Worm (Caenorhabditis elegans) whole organism, late embryonic: ENCODE measurements around the gene nlp-69.

Experiments
- C38D4.7 ChIP-seq: fragments of 200-800 bp; sonication (Bioruptor generic); optimal IDR thresholded peaks from 2 replicates; lab custom pipeline; 2018; ENCODE audit warnings: mild to moderate bottlenecking, missing genetic modification characterization, moderate library complexity, missing compliant biosample characterization
- K09A11.1 ChIP-seq: sonication (generic microtip); optimal IDR thresholded peaks from 2 replicates; lab custom pipeline; 2017; ENCODE audit warnings: antibody characterized with exemption, mild to moderate bottlenecking, missing genetic modification characterization, missing compliant biosample characterization; ENCODE audit not compliant: insufficient read depth
- Y22D7AL.16 ChIP-seq: sonication (generic microtip); optimal IDR thresholded peaks from 2 replicates; lab custom pipeline; 2016; ENCODE audit warnings: missing genetic modification characterization, missing compliant biosample characterization
- ahr-1 ChIP-seq: sonication (generic microtip); optimal IDR thresholded peaks from 2 replicates; lab custom pipeline; 2016; ENCODE audit warnings: missing genetic modification characterization, missing compliant biosample characterization
- ama-1 ChIP-seq: fragments of 150-350 bp; optimal IDR thresholded peaks from 2 replicates; lab custom pipeline; 2014
- ceh-19 ChIP-seq: fragments of 200-800 bp; sonication (Bioruptor generic); optimal IDR thresholded peaks from 2 replicates; lab custom pipeline; 2018; ENCODE audit warnings: mild to moderate bottlenecking, missing genetic modification characterization, missing compliant biosample characterization
- ceh-2 ChIP-seq: sonication (generic microtip); optimal IDR thresholded peaks from 2 replicates; lab custom pipeline; 2016; ENCODE audit warnings: missing genotype, missing genetic modification characterization, missing compliant biosample characterization
- ceh-22 ChIP-seq: sonication (generic microtip); optimal IDR thresholded peaks from 2 replicates; lab custom pipeline; 2017; ENCODE audit warnings: missing biosample characterization, missing genetic modification characterization
- ceh-24 ChIP-seq: sonication (generic microtip); optimal IDR thresholded peaks from 2 replicates; lab custom pipeline; 2016; ENCODE audit warnings: mild to moderate bottlenecking, missing genetic modification characterization, missing compliant biosample characterization
- ceh-30 ChIP-seq: fragments of 150-350 bp; optimal IDR thresholded peaks from 2 replicates; lab custom pipeline; 2014; ENCODE audit warnings: missing biosample characterization, missing genetic modification characterization
- ceh-34 ChIP-seq: sonication (generic microtip); optimal IDR thresholded peaks from 2 replicates; lab custom pipeline; 2016; ENCODE audit warnings: mild to moderate bottlenecking, missing genetic modification characterization, missing compliant biosample characterization
- ceh-45 ChIP-seq: fragments of 200-800 bp; sonication (Bioruptor generic); IDR thresholded peaks from 2 replicates; pipeline ENCODE4 v1.3.6; 2022; ENCODE audit warnings: missing genetic modification reagents, missing genetic modification characterization, missing compliant biosample characterization
- ceh-48 ChIP-seq: sonication (generic microtip); optimal IDR thresholded peaks from 2 replicates; lab custom pipeline; 2016; ENCODE audit warnings: missing genetic modification characterization, inconsistent platforms, missing compliant biosample characterization
- ceh-6 ChIP-seq: fragments of 200-800 bp; sonication (Bioruptor generic); optimal IDR thresholded peaks from 2 replicates; lab custom pipeline; 2018; ENCODE audit warnings: mild to moderate bottlenecking, missing genetic modification characterization, missing compliant biosample characterization
- ceh-9 ChIP-seq: sonication (generic microtip); optimal IDR thresholded peaks from 2 replicates; lab custom pipeline; 2016; ENCODE audit warnings: mild to moderate bottlenecking, missing genetic modification characterization, inconsistent platforms, missing compliant biosample characterization
- dmd-4 ChIP-seq: sonication (generic microtip); optimal IDR thresholded peaks from 2 replicates; lab custom pipeline; 2016; ENCODE audit warnings: borderline replicate concordance, missing genetic modification characterization, missing compliant biosample characterization
- dve-1 ChIP-seq: sonication (generic microtip); optimal IDR thresholded peaks from 2 replicates; lab custom pipeline; 2017; ENCODE audit warnings: antibody characterized with exemption, mild to moderate bottlenecking, missing genetic modification characterization, missing compliant biosample characterization
- elt-2 ChIP-seq: sonication (generic microtip); optimal IDR thresholded peaks from 2 replicates; lab custom pipeline; 2016; ENCODE audit warnings: missing genetic modification reagents, missing genetic modification characterization, missing compliant biosample characterization
- elt-4 ChIP-seq: sonication (generic microtip); optimal IDR thresholded peaks from 2 replicates; lab custom pipeline; 2016; ENCODE audit warnings: missing genetic modification characterization, missing compliant biosample characterization
- ets-4 ChIP-seq: sonication (generic microtip); optimal IDR thresholded peaks from 2 replicates; lab custom pipeline; 2016; ENCODE audit warnings: missing genetic modification characterization, missing compliant biosample characterization
- eyg-1 ChIP-seq: sonication (generic microtip); optimal IDR thresholded peaks from 2 replicates; lab custom pipeline; 2016; ENCODE audit warnings: missing genotype, missing genetic modification characterization, missing compliant biosample characterization
- fax-1 ChIP-seq: sonication (generic microtip); optimal IDR thresholded peaks from 2 replicates; lab custom pipeline; 2016; ENCODE audit warnings: missing genotype, missing genetic modification characterization, missing compliant biosample characterization
- fkh-10 ChIP-seq: fragments of 150-350 bp; optimal IDR thresholded peaks from 2 replicates; lab custom pipeline; 2014; ENCODE audit warnings: missing biosample characterization, missing genetic modification reagents, missing genetic modification characterization
- gmeb-2 ChIP-seq: sonication (generic microtip); optimal IDR thresholded peaks from 2 replicates; lab custom pipeline; 2016; ENCODE audit warnings: missing genetic modification characterization, inconsistent platforms, missing compliant biosample characterization
- hlh-13 ChIP-seq: fragments of 200-800 bp; sonication (Bioruptor generic); optimal IDR thresholded peaks from 2 replicates; lab custom pipeline; 2018; ENCODE audit warnings: mild to moderate bottlenecking, missing genetic modification characterization, missing compliant biosample characterization
- lim-6 ChIP-seq: sonication (generic microtip); optimal IDR thresholded peaks from 2 replicates; lab custom pipeline; 2016; ENCODE audit warnings: missing genetic modification characterization, missing compliant biosample characterization
- lin-11 ChIP-seq: fragments of 200-800 bp; sonication (Bioruptor generic); optimal IDR thresholded peaks from 2 replicates; lab custom pipeline; 2018; ENCODE audit warnings: mild to moderate bottlenecking, missing genetic modification characterization, missing compliant biosample characterization
- madf-2 ChIP-seq: sonication (generic microtip); optimal IDR thresholded peaks from 2 replicates; lab custom pipeline; 2017; ENCODE audit warnings: missing genetic modification characterization, missing compliant biosample characterization
- mec-3 ChIP-seq: sonication (generic microtip); optimal IDR thresholded peaks from 2 replicates; lab custom pipeline; 2016; ENCODE audit warnings: borderline replicate concordance, missing genetic modification characterization, missing compliant biosample characterization
- nfya-1 ChIP-seq: sonication (generic microtip); optimal IDR thresholded peaks from 2 replicates; lab custom pipeline; 2017; ENCODE audit warnings: missing genetic modification characterization, mild to moderate bottlenecking, missing compliant biosample characterization, antibody characterized with exemption, moderate library complexity
- npax-4 ChIP-seq: sonication (generic microtip); optimal IDR thresholded peaks from 2 replicates; lab custom pipeline; 2016; ENCODE audit warnings: missing genetic modification characterization, missing compliant biosample characterization
- pat-9 ChIP-seq: fragments of 200-800 bp; sonication (Bioruptor generic); optimal IDR thresholded peaks from 2 replicates; lab custom pipeline; 2018; ENCODE audit warnings: mild to moderate bottlenecking, missing genetic modification characterization, moderate library complexity, missing compliant biosample characterization
- sox-2 ChIP-seq: fragments of 200-800 bp; sonication (Bioruptor generic); IDR thresholded peaks from 2 replicates; pipeline ENCODE4 v1.3.6; 2022; ENCODE audit warnings: missing genetic modification reagents, missing genetic modification characterization, missing compliant biosample characterization
- sox-4 ChIP-seq: sonication (generic microtip); optimal IDR thresholded peaks from 2 replicates; lab custom pipeline; 2017; ENCODE audit warnings: mild to moderate bottlenecking, missing genetic modification characterization, inconsistent platforms, missing compliant biosample characterization
- tbx-2 ChIP-seq: sonication (generic microtip); optimal IDR thresholded peaks from 2 replicates; lab custom pipeline; 2016; ENCODE audit warnings: missing genetic modification characterization, missing compliant biosample characterization
- tbx-7 ChIP-seq: sonication (generic microtip); optimal IDR thresholded peaks from 2 replicates; lab custom pipeline; 2016; ENCODE audit warnings: missing genotype, missing genetic modification characterization, missing compliant biosample characterization
- ttx-3 ChIP-seq: sonication (generic microtip); optimal IDR thresholded peaks from 2 replicates; lab custom pipeline; 2016; ENCODE audit warnings: missing genetic modification reagents, missing genetic modification characterization, missing compliant biosample characterization
- unc-55 ChIP-seq: sonication (generic microtip); optimal IDR thresholded peaks from 2 replicates; lab custom pipeline; 2017; ENCODE audit warnings: missing biosample characterization, missing genetic modification reagents, missing genetic modification characterization
- unc-86 ChIP-seq: sonication (generic microtip); optimal IDR thresholded peaks from 2 replicates; lab custom pipeline; 2016; ENCODE audit warnings: missing genetic modification characterization, missing compliant biosample characterization
- zip-5 ChIP-seq: sonication (generic microtip); optimal IDR thresholded peaks from 2 replicates; lab custom pipeline; 2016; ENCODE audit warnings: missing genetic modification characterization, missing compliant biosample characterization
- ztf-16 ChIP-seq: sonication (generic microtip); optimal IDR thresholded peaks from 2 replicates; lab custom pipeline; 2017; ENCODE audit warnings: missing genetic modification characterization, missing compliant biosample characterization

The nlp-69 gene

ce11 chrV:20135247-20135646 lies 40.4 kb upstream of the nlp-69 start, which contains the start of gene Y113G7A.22:
Gene Y113G7A.22 (minus strand): TSS chrV:20135347.
- TF ChIP-seq unc-55 (GFP tag; lab: Kevin White, UChicago) (no peak), ceh-34 (no peak), ama-1 (lab: Kevin White, UChicago) (no peak), dmd-4 (tag; lab: Kevin White, UChicago) (no peak), ceh-19 (GFP tag; lab: Kevin White, UChicago) (no peak), sox-4 (tag; lab: Kevin White, UChicago) (no peak), zip-5 (tag; lab: Kevin White, UChicago) (no peak), sox-2 (GFP tag; lab: Robert Waterston, UW) (no peak), elt-2 (no peak), C38D4.7 (GFP tag; lab: Kevin White, UChicago) (no peak), dve-1 (tag; lab: Kevin White, UChicago) (no peak), madf-2 (no peak), ceh-22 (tag; lab: Kevin White, UChicago) (no peak), ceh-48 (tag; lab: Kevin White, UChicago) (no peak), ceh-30 (tag; lab: Kevin White, UChicago) (no peak), tbx-2 (tag; lab: Kevin White, UChicago) (no peak), lin-11 (tag; lab: Kevin White, UChicago) (no peak), eyg-1 (tag; lab: Kevin White, UChicago) (no peak)
- TF ChIP-seq, all 69 proteins: peak for 0

DNA sequence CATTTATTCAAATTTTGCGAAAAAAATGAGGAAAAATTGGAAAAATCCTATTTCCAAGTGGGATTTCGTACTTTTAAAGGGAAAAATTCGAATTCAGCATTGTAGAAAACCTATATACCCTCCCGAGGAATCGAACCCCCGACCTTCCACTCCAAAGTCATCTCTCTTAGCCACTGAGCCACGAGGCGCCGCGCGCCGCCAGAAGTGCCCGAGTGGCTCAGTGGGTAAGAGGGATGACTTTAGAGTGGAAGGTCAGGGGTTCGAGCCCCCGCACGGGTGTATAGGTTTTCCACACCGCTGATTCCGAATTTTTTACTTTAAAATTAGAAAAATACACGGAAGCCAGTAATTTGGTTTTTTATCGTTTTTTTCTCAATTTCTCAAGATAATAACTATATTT lies 40.0 kb upstream of the nlp-69 start:
- TF ChIP-seq elt-4, result no peak
- TF ChIP-seq ceh-45 (GFP tag; lab: Robert Waterston, UW), result no peak
- TF ChIP-seq elt-2, result no peak
- TF ChIP-seq ttx-3 (tag; lab: Kevin White, UChicago), result no peak
- no peak for TF ChIP-seq nfya-1 (tag; lab: Kevin White, UChicago)
- no peak for TF ChIP-seq npax-4
- no peak for TF ChIP-seq ztf-16 (tag; lab: Kevin White, UChicago)
- no peak for TF ChIP-seq ceh-22 (tag; lab: Kevin White, UChicago)
- TF ChIP-seq ceh-19 (GFP tag; lab: Kevin White, UChicago), result no peak
- no peak for TF ChIP-seq ceh-2

ce11 chrV:20133163-20133562 lies 38.4 kb upstream of the nlp-69 start, which contains the start of gene ssu-1:
Gene ssu-1 (minus strand): TSS chrV:20133263.
- TF ChIP-seq fkh-10 (GFP tag; lab: Kevin White, UChicago) (no peak), ceh-9 (tag; lab: Kevin White, UChicago) (no peak), ceh-6 (GFP tag; lab: Kevin White, UChicago) (no peak), zip-5 (tag; lab: Kevin White, UChicago) (no peak)

DNA sequence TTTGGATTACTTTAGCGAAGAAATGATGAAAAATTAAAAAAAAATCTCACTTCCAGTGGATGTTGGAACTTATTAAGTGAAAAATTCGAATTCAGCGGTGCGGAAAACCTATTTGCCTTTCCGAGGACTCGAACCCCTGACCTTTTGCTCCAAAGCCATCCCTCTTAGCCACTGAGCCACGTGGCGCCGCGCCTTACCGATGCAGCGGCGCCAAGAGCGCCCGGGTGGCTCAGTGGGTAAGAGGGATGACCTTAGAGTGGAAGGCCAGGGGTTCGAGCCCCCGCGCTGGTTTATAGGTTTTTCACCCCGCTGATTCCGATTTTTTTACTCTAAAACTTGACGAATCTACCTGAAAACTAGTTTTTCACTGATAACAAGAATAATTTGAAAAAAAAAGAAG lies 32.7 kb upstream of the nlp-69 start:
- TF ChIP-seq elt-2, result no peak
- no peak for TF ChIP-seq pat-9 (tag; lab: Kevin White, UChicago)
- no peak for TF ChIP-seq Y22D7AL.16 (tag; lab: Kevin White, UChicago)
- no peak for TF ChIP-seq unc-55 (GFP tag; lab: Kevin White, UChicago)
- TF ChIP-seq ahr-1 (tag; lab: Kevin White, UChicago), result no peak
- TF ChIP-seq K09A11.1, result no peak
- TF ChIP-seq ceh-24 (tag; lab: Kevin White, UChicago), result no peak
- no peak for TF ChIP-seq lim-6 (tag; lab: Kevin White, UChicago)
- no peak for TF ChIP-seq nfya-1 (tag; lab: Kevin White, UChicago)
- no peak for TF ChIP-seq gmeb-2
- TF ChIP-seq ceh-19 (GFP tag; lab: Kevin White, UChicago), result no peak

ce11 chrV:20126637-20127036 lies 31.8 kb upstream of the nlp-69 start:
- no peak for TF ChIP-seq ceh-45 (GFP tag; lab: Robert Waterston, UW)
- no peak for TF ChIP-seq unc-55 (GFP tag; lab: Kevin White, UChicago)
- TF ChIP-seq ceh-30 (tag; lab: Kevin White, UChicago), result no peak
- TF ChIP-seq ceh-34, result no peak
- TF ChIP-seq ahr-1 (tag; lab: Kevin White, UChicago), result no peak
- TF ChIP-seq ztf-16 (tag; lab: Kevin White, UChicago), result no peak
- TF ChIP-seq fax-1 (tag; lab: Kevin White, UChicago), result no peak
- TF ChIP-seq mec-3, result no peak
- no peak for TF ChIP-seq lin-11 (tag; lab: Kevin White, UChicago)
- no peak for TF ChIP-seq pat-9 (tag; lab: Kevin White, UChicago)
- no peak for TF ChIP-seq elt-4
- no peak for TF ChIP-seq ets-4
- TF ChIP-seq gmeb-2, result no peak
- no peak for TF ChIP-seq elt-2
- no peak for TF ChIP-seq K09A11.1
- no peak for TF ChIP-seq dve-1 (tag; lab: Kevin White, UChicago)
- TF ChIP-seq ama-1 (lab: Kevin White, UChicago), result no peak
- TF ChIP-seq tbx-7 (tag; lab: Kevin White, UChicago), result no peak
- no peak for TF ChIP-seq hlh-13 (GFP tag; lab: Kevin White, UChicago)
- no peak for TF ChIP-seq unc-86 (tag; lab: Kevin White, UChicago)
- TF ChIP-seq, all 69 proteins: peak for 0
